Worm (Caenorhabditis elegans) whole organism, late embryonic: Measurements from ENCODE around the gene F55C12.19.

Experiments used
- T23F11.4 ChIP-seq: fragments of 200-800 bp; sonication (Bioruptor generic); optimal IDR thresholded peaks from 2 replicates; lab custom pipeline; 2018; ENCODE audit warnings: mild to moderate bottlenecking, missing genetic modification characterization, missing compliant biosample characterization
- ceh-9 ChIP-seq: sonication (generic microtip); optimal IDR thresholded peaks from 2 replicates; lab custom pipeline; 2016; ENCODE audit warnings: mild to moderate bottlenecking, missing genetic modification characterization, inconsistent platforms, missing compliant biosample characterization
- sox-4 ChIP-seq: sonication (generic microtip); optimal IDR thresholded peaks from 2 replicates; lab custom pipeline; 2017; ENCODE audit warnings: mild to moderate bottlenecking, missing genetic modification characterization, inconsistent platforms, missing compliant biosample characterization

DNA sequence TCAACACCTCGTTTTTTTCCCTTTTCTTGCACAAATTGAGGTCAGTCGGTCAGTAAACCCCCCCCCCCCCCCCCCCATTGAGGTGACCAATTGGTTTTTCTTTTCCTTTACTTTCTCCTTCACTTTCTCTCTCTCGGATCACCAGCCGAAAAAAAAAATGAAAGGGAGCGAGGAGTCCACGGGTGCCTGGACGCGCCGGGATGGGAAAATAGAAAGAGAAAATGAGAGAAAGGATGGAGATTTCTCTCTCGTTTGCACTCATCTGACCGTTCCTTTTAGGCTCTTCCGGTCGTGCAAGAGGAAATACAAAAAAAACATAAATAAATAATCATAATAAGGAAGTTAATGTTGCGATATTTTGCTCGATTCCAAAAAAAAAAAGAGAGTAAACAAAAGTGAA lies 33.1 kb downstream of the F55C12.19 start:
- TF ChIP-seq T23F11.4 (no peak), ceh-9 (tag; lab: Kevin White, UChicago) (no peak), sox-4 (no peak)
